Fruit fly (Drosophila melanogaster) whole organism, wandering third instar larva: ENCODE results near the gene Teh1.
A peak's percentile ranks its signal among the peaks of the same experiment; 100 is the strongest.

Experiments used
- Abd-B ChIP-seq: fragments of >200 bp; optimal IDR thresholded peaks from 2 replicates; lab custom pipeline; 2017; ENCODE audit warnings: missing biosample characterization, missing genetic modification characterization
- CG32264 ChIP-seq: fragments of 200-800 bp; sonication (Bioruptor generic); optimal IDR thresholded peaks from 2 replicates; lab custom pipeline; 2016; ENCODE audit warnings: missing biosample characterization, missing genetic modification characterization
- CG9705 ChIP-seq: fragments of 200-800 bp; sonication (Bioruptor generic); optimal IDR thresholded peaks from 2 replicates; lab custom pipeline; 2018; ENCODE audit warnings: missing biosample characterization, mild to moderate bottlenecking, missing genetic modification characterization
- CrebA ChIP-seq: fragments of 200-800 bp; sonication (Bioruptor generic); optimal IDR thresholded peaks from 2 replicates; lab custom pipeline; 2016; ENCODE audit warnings: missing biosample characterization, mild to moderate bottlenecking, missing genetic modification characterization, borderline replicate concordance
- Dfd ChIP-seq: fragments of >200 bp; optimal IDR thresholded peaks from 2 replicates; lab custom pipeline; 2017; ENCODE audit warnings: missing biosample characterization, missing genetic modification characterization
- Dif ChIP-seq: fragments of 200-275, 200-300 bp; sonication (Bioruptor generic); optimal IDR thresholded peaks from 2 replicates; lab custom pipeline; 2018; ENCODE audit warnings: missing biosample characterization, missing genetic modification characterization; ENCODE audit not compliant: partially characterized antibody
- GATAd ChIP-seq: sonication (Bioruptor generic); optimal IDR thresholded peaks from 2 replicates; lab custom pipeline; 2016; ENCODE audit warnings: missing biosample characterization, missing genetic modification characterization
- HLH106 ChIP-seq: fragments of 200-800 bp; optimal IDR thresholded peaks from 3 replicates; lab custom pipeline; 2019; ENCODE audit warnings: missing biosample characterization, mild to moderate bottlenecking, missing genetic modification characterization, moderate library complexity
- Hnf4 ChIP-seq: fragments of 200-800 bp; sonication (Bioruptor generic); optimal IDR thresholded peaks from 2 replicates; lab custom pipeline; 2016; ENCODE audit warnings: missing biosample characterization, mild to moderate bottlenecking, missing genetic modification characterization
- Hr78 ChIP-seq: fragments of >200 bp; optimal IDR thresholded peaks from 2 replicates; lab custom pipeline; 2017; ENCODE audit warnings: missing biosample characterization, missing genetic modification characterization
- Hr83 ChIP-seq: fragments of 200-300 bp; sonication (Bioruptor generic); optimal IDR thresholded peaks from 2 replicates; lab custom pipeline; 2016; ENCODE audit warnings: missing biosample characterization, mild to moderate bottlenecking, missing genetic modification characterization, moderate library complexity; ENCODE audit not compliant: poor library complexity, severe bottlenecking
- Jra ChIP-seq: sonication (Bioruptor generic); optimal IDR thresholded peaks from 2 replicates; lab custom pipeline; 2016; ENCODE audit warnings: missing biosample characterization, missing genetic modification characterization
- Mio ChIP-seq: sonication (Bioruptor generic); optimal IDR thresholded peaks from 2 replicates; lab custom pipeline; 2016; ENCODE audit warnings: missing biosample characterization, missing genetic modification characterization
- Myc ChIP-seq: fragments of >200 bp; optimal IDR thresholded peaks from 2 replicates; lab custom pipeline; 2017
- N ChIP-seq: fragments of >200 bp; optimal IDR thresholded peaks from 2 replicates; lab custom pipeline; 2018; ENCODE audit warnings: missing biosample characterization, missing external identifiers, missing genetic modification characterization
- OdsH ChIP-seq: fragments of 200-800 bp; sonication (Bioruptor generic); optimal IDR thresholded peaks from 2 replicates; lab custom pipeline; 2016; ENCODE audit warnings: missing biosample characterization, mild to moderate bottlenecking, missing genetic modification characterization
- Rel ChIP-seq, 2 experiments: fragments of 200-800 bp; sonication (Bioruptor generic) in 1 of 2; optimal IDR thresholded peaks; 2 replicates in 1 of 2; 3 replicates in 1 of 2; lab custom pipeline; 2016 to 2019; ENCODE audit warnings: mild to moderate bottlenecking in 2 of 2, missing biosample characterization in 2 of 2, missing genetic modification characterization in 2 of 2, moderate library complexity in 1 of 2
- Sp1 ChIP-seq: fragments of 200-800 bp; sonication (Bioruptor generic); optimal IDR thresholded peaks from 3 replicates; lab custom pipeline; 2019; ENCODE audit warnings: missing biosample characterization, mild to moderate bottlenecking, missing genetic modification characterization, moderate library complexity
- Vsx2 ChIP-seq: fragments of 200-300, 225-300 bp; sonication (Bioruptor generic); optimal IDR thresholded peaks from 2 replicates; lab custom pipeline; 2018; ENCODE audit warnings: missing biosample characterization, missing genetic modification characterization; ENCODE audit not compliant: partially characterized antibody
- br ChIP-seq: fragments of 200-800 bp; sonication (Bioruptor generic); optimal IDR thresholded peaks from 2 replicates; lab custom pipeline; 2016; ENCODE audit warnings: missing biosample characterization, missing genetic modification characterization
- brk ChIP-seq: fragments of 200-800 bp; sonication (Bioruptor generic); optimal IDR thresholded peaks from 2 replicates; lab custom pipeline; 2016; ENCODE audit warnings: missing biosample characterization, mild to moderate bottlenecking, missing genetic modification characterization
- dl ChIP-seq, 2 experiments: fragments of 175-275, 200-275 bp in 1 of 2; fragments of 200-275 bp in 1 of 2; sonication (Bioruptor generic); optimal IDR thresholded peaks; lab custom pipeline; 2018; ENCODE audit warnings: mild to moderate bottlenecking in 2 of 2, missing biosample characterization in 2 of 2, missing genetic modification characterization in 2 of 2, moderate library complexity in 2 of 2; ENCODE audit not compliant: partially characterized antibody in 2 of 2, insufficient read depth in 1 of 2
- dmrt93B ChIP-seq: fragments of 200-800 bp; sonication (Bioruptor generic); optimal IDR thresholded peaks from 2 replicates; lab custom pipeline; 2018; ENCODE audit warnings: missing biosample characterization, mild to moderate bottlenecking, missing genetic modification characterization
- dsf ChIP-seq: sonication (Bioruptor generic); optimal IDR thresholded peaks from 2 replicates; lab custom pipeline; 2016; ENCODE audit warnings: missing biosample characterization, missing genetic modification characterization, borderline replicate concordance
- ey ChIP-seq: fragments of 200-800 bp; sonication (Bioruptor generic); optimal IDR thresholded peaks from 2 replicates; lab custom pipeline; 2016; ENCODE audit warnings: missing biosample characterization, missing genetic modification characterization
- foxo ChIP-seq, 2 experiments: fragments of 200-800 bp; sonication (Bioruptor generic); optimal IDR thresholded peaks; 2 replicates in 1 of 2; 3 replicates in 1 of 2; lab custom pipeline; 2016 to 2017; ENCODE audit warnings: missing biosample characterization in 2 of 2, missing genetic modification characterization in 2 of 2
- fru ChIP-seq: fragments of 200-800 bp; sonication (Bioruptor generic); optimal IDR thresholded peaks from 3 replicates; lab custom pipeline; 2016; ENCODE audit warnings: missing biosample characterization, mild to moderate bottlenecking, missing genetic modification characterization
- h ChIP-seq: fragments of 200-800 bp; sonication (Bioruptor generic); optimal IDR thresholded peaks from 3 replicates; lab custom pipeline; 2016; ENCODE audit warnings: missing biosample characterization, mild to moderate bottlenecking, missing genetic modification characterization
- jim ChIP-seq: fragments of 175-275, 200-325 bp; sonication (Bioruptor generic); optimal IDR thresholded peaks from 2 replicates; lab custom pipeline; 2016; ENCODE audit warnings: missing biosample characterization, mild to moderate bottlenecking, missing genetic modification characterization
- lola ChIP-seq: fragments of >200 bp; optimal IDR thresholded peaks from 2 replicates; lab custom pipeline; 2017; ENCODE audit warnings: missing biosample characterization, missing genetic modification characterization
- pan ChIP-seq: fragments of >200 bp; optimal IDR thresholded peaks from 2 replicates; lab custom pipeline; 2017
- psq ChIP-seq: fragments of 200-800 bp; sonication (Bioruptor generic); optimal IDR thresholded peaks from 3 replicates; lab custom pipeline; 2017; ENCODE audit warnings: missing biosample characterization, mild to moderate bottlenecking, missing genetic modification characterization, moderate library complexity
- rgr ChIP-seq: fragments of 200-800 bp; sonication (Bioruptor generic); optimal IDR thresholded peaks from 3 replicates; lab custom pipeline; 2016; ENCODE audit warnings: missing biosample characterization, mild to moderate bottlenecking, missing genetic modification characterization
- sage ChIP-seq: fragments of 200-800 bp; sonication (Bioruptor generic); optimal IDR thresholded peaks from 2 replicates; lab custom pipeline; 2016; ENCODE audit warnings: missing biosample characterization, mild to moderate bottlenecking, missing genetic modification characterization
- sv ChIP-seq: fragments of 200-800 bp; sonication (Bioruptor generic); optimal IDR thresholded peaks from 3 replicates; lab custom pipeline; 2016; ENCODE audit warnings: missing biosample characterization, missing genetic modification characterization
- tai ChIP-seq: sonication (Bioruptor generic); optimal IDR thresholded peaks from 2 replicates; lab custom pipeline; 2016; ENCODE audit warnings: missing biosample characterization, missing genetic modification characterization
- usp ChIP-seq: fragments of >200 bp; optimal IDR thresholded peaks from 2 replicates; lab custom pipeline; 2017; ENCODE audit warnings: missing biosample characterization, missing genetic modification characterization
- woc ChIP-seq: sonication (Bioruptor generic); optimal IDR thresholded peaks from 2 replicates; lab custom pipeline; 2016; ENCODE audit warnings: missing biosample characterization, mild to moderate bottlenecking, missing genetic modification characterization

Teh1 gene

dm6 chr3R:9791177-9791806 lies 76.6 kb downstream of the Teh1 start, which contains the start of the genes CG12945 and CG8507:
Gene CG12945, minus strand, starts transcription at chr3R:9791221.
Gene CG8507, plus strand, starts transcription at chr3R:9791483.
- TF ChIP-seq CG32264 (GFP tag; lab: Kevin White, UChicago) (no peak), ey (peak; percentile 46), br (GFP tag; lab: Kevin White, UChicago) (peak; percentile 32), Rel (GFP tag; optimal IDR thresholded peaks at IDR 0.05; lab: Kevin White, UChicago) (no peak), Rel (tag; optimal IDR thresholded peaks at IDR 0.05; lab: Kevin White, UChicago) (peak; percentile 94), jim (GFP tag; lab: Kevin White, UChicago) (no peak), brk (GFP tag; lab: Kevin White, UChicago) (no peak), pan (lab: Kevin White, UChicago) (no peak), HLH106 (tag; lab: Kevin White, UChicago) (peak; percentile 76), tai (no peak), sage (GFP tag; lab: Kevin White, UChicago) (no peak), Mio (no peak), Sp1 (GFP tag; lab: Kevin White, UChicago) (peak; percentile 68), Jra (GFP tag; lab: Kevin White, UChicago) (peak; percentile 37), Hr78 (GFP tag; lab: Kevin White, UChicago) (no peak), N (GFP tag; lab: Kevin White, UChicago) (no peak), CG9705 (GFP tag; lab: Kevin White, UChicago) (peak; percentile 52), rgr (GFP tag; lab: Kevin White, UChicago) (no peak), fru (GFP tag; lab: Kevin White, UChicago) (no peak), Myc (lab: Kevin White, UChicago) (peak; percentile 92), GATAd (no peak), dmrt93B (GFP tag; lab: Kevin White, UChicago) (no peak), Hr83 (GFP tag; lab: Kevin White, UChicago) (no peak), Dfd (GFP tag; lab: Kevin White, UChicago) (no peak), OdsH (GFP tag; lab: Kevin White, UChicago) (peak; percentile 23), Abd-B (GFP tag; lab: Kevin White, UChicago) (no peak), sv (GFP tag; lab: Kevin White, UChicago) (peak; percentile 43), lola (GFP tag; lab: Kevin White, UChicago) (no peak), Hnf4 (GFP tag; lab: Kevin White, UChicago) (no peak), dsf (no peak), h (peak; percentile 65), Vsx2 (GFP tag; lab: Kevin White, UChicago) (no peak), CrebA (GFP tag; lab: Kevin White, UChicago) (no peak), usp (GFP tag; lab: Kevin White, UChicago) (no peak), foxo (GFP tag; optimal IDR thresholded peaks at IDR 0.05; lab: Kevin White, UChicago) (peak in 1 of 2 experiments; percentile 68), psq (GFP tag; lab: Kevin White, UChicago) (peak; percentile 48), woc (peak; percentile 91), dl (GFP tag; optimal IDR thresholded peaks at IDR 0.05; lab: Kevin White, UChicago; ENCODE audit: insufficient read depth in 1 of 2, partially characterized antibody in 2 of 2) (no peak), Dif (GFP tag; lab: Kevin White, UChicago) (no peak)

DNA sequence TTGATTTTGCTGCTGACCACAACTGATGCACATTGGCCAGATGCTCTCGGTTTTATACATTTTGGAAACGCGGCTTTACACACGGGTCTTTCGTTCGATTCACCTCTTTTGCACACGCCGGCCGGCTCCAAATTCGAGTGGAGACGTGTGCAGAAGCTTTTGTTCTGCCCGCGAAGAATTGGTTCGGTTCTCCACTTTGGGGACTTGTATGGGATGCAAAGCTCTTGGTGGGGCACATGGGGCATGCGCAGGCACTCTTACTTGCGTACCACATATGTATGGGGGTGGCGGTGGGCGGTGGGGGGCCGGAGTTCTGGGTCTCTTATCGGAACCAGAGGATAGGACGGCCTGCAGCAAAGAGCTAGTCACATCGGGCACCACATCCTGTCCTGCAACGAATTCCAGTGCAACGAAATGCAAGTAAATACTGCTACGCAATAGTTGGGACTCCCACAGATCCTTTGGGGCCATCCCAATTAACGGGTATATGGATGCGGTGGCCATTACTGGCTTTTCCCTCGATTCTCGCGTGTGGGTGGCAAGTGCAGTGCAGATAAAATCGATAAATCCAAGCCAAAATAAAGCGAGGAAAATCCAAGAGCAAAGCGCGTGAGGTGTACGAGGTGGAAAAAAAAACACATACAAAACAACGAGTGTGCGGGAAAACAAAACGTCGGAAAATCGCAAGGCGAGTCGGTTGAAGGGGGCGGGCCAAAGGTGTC lies 83.4 kb downstream of the Teh1 start, which contains the start of the genes MtnA and CG8500:
Gene MtnA, minus strand, starts transcription at position 30 of the 722 bp plus-strand sequence.
Gene CG8500, plus strand, starts transcription at position 313 of the 722 bp plus-strand sequence.
- TF ChIP-seq Vsx2 (GFP tag; lab: Kevin White, UChicago) (peak; percentile 100), dl (GFP tag; optimal IDR thresholded peaks at IDR 0.05; lab: Kevin White, UChicago; ENCODE audit: insufficient read depth in 1 of 2, partially characterized antibody in 2 of 2) (peak; percentile 97 to 99), Dif (GFP tag; lab: Kevin White, UChicago) (peak; percentile 100), Rel (GFP tag; optimal IDR thresholded peaks at IDR 0.05; lab: Kevin White, UChicago) (no peak), Rel (tag; optimal IDR thresholded peaks at IDR 0.05; lab: Kevin White, UChicago) (peak; percentile 54), N (GFP tag; lab: Kevin White, UChicago) (no peak), h (peak; percentile 17), rgr (GFP tag; lab: Kevin White, UChicago) (peak; percentile 48), sage (GFP tag; lab: Kevin White, UChicago) (no peak), foxo (GFP tag; optimal IDR thresholded peaks at IDR 0.05; lab: Kevin White, UChicago) (peak in 1 of 2 experiments; percentile 8), Myc (lab: Kevin White, UChicago) (peak; percentile 8)
